Fruit fly (Drosophila melanogaster): Measurements from ENCODE around the gene CG31313.
A peak's percentile ranks its signal among the peaks of the same experiment; 100 is the strongest.

The CG31313 gene

dm6 chr3R:14575718-14576187, 8.5 kb upstream of the CG31313 start, which contains the start of gene CG7987:
TSS of gene CG7987 (minus strand) at chr3R:14575887.
- TF ChIP-seq CG4496 (GFP tag; IDR thresholded peaks at IDR 0.05) = peak; percentile 22; the same call in 1 of the 3 replicates
- TF ChIP-seq EcR (GFP tag; optimal IDR thresholded peaks at IDR 0.05) = no peak
- TF ChIP-seq CG32121 (GFP tag; IDR thresholded peaks at IDR 0.05) = no peak

- TF ChIP-seq Pif1B (GFP tag; optimal IDR thresholded peaks at IDR 0.05) = peak; percentile 7
- peak; percentile 52 for TF ChIP-seq CG32121 (GFP tag; IDR thresholded peaks at IDR 0.05)
- TF ChIP-seq CG4496 (GFP tag; IDR thresholded peaks at IDR 0.05) = peak; percentile 70; the same call in 2 of the 3 replicates
- peak; percentile 54 for TF ChIP-seq CG34367 (tag; optimal IDR thresholded peaks at IDR 0.05)
- TF ChIP-seq CG9948 (tag; optimal IDR thresholded peaks at IDR 0.05) = peak; percentile 71
- TF ChIP-seq fd96Ca (GFP tag; IDR thresholded peaks at IDR 0.05) = no peak; the same call in 2 of the 3 replicates
- no peak for TF ChIP-seq CG10348 (GFP tag; IDR thresholded peaks at IDR 0.05)
- TF ChIP-seq CG8301 (tag; optimal IDR thresholded peaks at IDR 0.05) = peak; percentile 61
- TF ChIP-seq CG14655 (GFP tag; optimal IDR thresholded peaks at IDR 0.05) = peak; percentile 73
- TF ChIP-seq CG12605 (GFP tag; IDR thresholded peaks at IDR 0.05) = no peak
- TF ChIP-seq CG15710 (tag; optimal IDR thresholded peaks at IDR 0.05) = peak; percentile 69
- TF ChIP-seq gl (tag; optimal IDR thresholded peaks at IDR 0.05) = no peak
- TF ChIP-seq CG13204 (GFP tag; optimal IDR thresholded peaks at IDR 0.05) = no peak
- 0 out of 2 replicates have a peak, but pooled peaks have one; percentile 31 for TF ChIP-seq rn (GFP tag; IDR thresholded peaks at IDR 0.05)
- no peak for TF ChIP-seq D1 (tag; optimal IDR thresholded peaks at IDR 0.05)
- TF ChIP-seq EcR (GFP tag; optimal IDR thresholded peaks at IDR 0.05) = no peak
- peak; percentile 49 for TF ChIP-seq CG17806 (tag; optimal IDR thresholded peaks at IDR 0.05)
- peak; percentile 81 for TF ChIP-seq CG8159 (tag; optimal IDR thresholded peaks at IDR 0.05)
- TF ChIP-seq Ets98B (GFP tag; IDR thresholded peaks at IDR 0.05) = peak; percentile 15; the same call in 1 of the 2 replicates
- peak; percentile 37 for TF ChIP-seq Pif1A (GFP tag; optimal IDR thresholded peaks at IDR 0.05)
- TF ChIP-seq Snoo (tag; optimal IDR thresholded peaks at IDR 0.05) = peak; percentile 50
Measured at dm6 chr3R:14574962-14575717, 7.9 kb upstream of the CG31313 start.

dm6 chr3R:14569411-14570107, 2.3 kb upstream of the CG31313 start, which contains the start of gene Cys:
TSS of gene Cys (minus strand) at chr3R:14569644.
- TF ChIP-seq CG8301 (tag; optimal IDR thresholded peaks at IDR 0.05) (no peak), Snoo (tag; optimal IDR thresholded peaks at IDR 0.05) (no peak), CG8159 (tag; optimal IDR thresholded peaks at IDR 0.05) (no peak), CG9948 (tag; optimal IDR thresholded peaks at IDR 0.05) (no peak), Ets98B (GFP tag; IDR thresholded peaks at IDR 0.05) (peak; percentile 23; the same call in 1 of the 2 replicates), CG4496 (GFP tag; IDR thresholded peaks at IDR 0.05) (no peak), CG10348 (GFP tag; IDR thresholded peaks at IDR 0.05) (no peak), CG17806 (tag; optimal IDR thresholded peaks at IDR 0.05) (no peak), rn (GFP tag; IDR thresholded peaks at IDR 0.05) (no peak), Pif1A (GFP tag; optimal IDR thresholded peaks at IDR 0.05) (no peak), D1 (tag; optimal IDR thresholded peaks at IDR 0.05) (no peak), EcR (GFP tag; optimal IDR thresholded peaks at IDR 0.05) (peak; percentile 11), CG15710 (tag; optimal IDR thresholded peaks at IDR 0.05) (no peak)

dm6 chr3R:14568501-14569137, 1.4 kb upstream of the CG31313 start, which contains the start of gene CG8066:
TSS of gene CG8066 (minus strand) at chr3R:14568847.
- TF ChIP-seq CG4496 (GFP tag; IDR thresholded peaks at IDR 0.05) (peak; percentile 17; the same call in 1 of the 3 replicates), CG14655 (GFP tag; optimal IDR thresholded peaks at IDR 0.05) (peak; percentile 21), fd96Ca (GFP tag; IDR thresholded peaks at IDR 0.05) (no peak), Snoo (tag; optimal IDR thresholded peaks at IDR 0.05) (no peak), Pif1A (GFP tag; optimal IDR thresholded peaks at IDR 0.05) (peak; percentile 13), Ets98B (GFP tag; IDR thresholded peaks at IDR 0.05) (peak; percentile 54; the same call in 1 of the 2 replicates), CG8301 (tag; optimal IDR thresholded peaks at IDR 0.05) (peak; percentile 21), CG17806 (tag; optimal IDR thresholded peaks at IDR 0.05) (no peak)

dm6 chr3R:14567796-14568195, 567 bp upstream of the CG31313 start:
- no peak for TF ChIP-seq CG15710 (tag; optimal IDR thresholded peaks at IDR 0.05)
- TF ChIP-seq CG34367 (tag; optimal IDR thresholded peaks at IDR 0.05) = no peak
- TF ChIP-seq CG13204 (GFP tag; optimal IDR thresholded peaks at IDR 0.05) = no peak
- TF ChIP-seq CG8159 (tag; optimal IDR thresholded peaks at IDR 0.05) = no peak
- TF ChIP-seq Snoo (tag; optimal IDR thresholded peaks at IDR 0.05) = no peak
- TF ChIP-seq Ets98B (GFP tag; IDR thresholded peaks at IDR 0.05) = no peak
- no peak for TF ChIP-seq CG14655 (GFP tag; optimal IDR thresholded peaks at IDR 0.05)
- no peak for TF ChIP-seq CG10348 (GFP tag; IDR thresholded peaks at IDR 0.05)
- TF ChIP-seq rn (GFP tag; IDR thresholded peaks at IDR 0.05) = no peak
- no peak for TF ChIP-seq CG17806 (tag; optimal IDR thresholded peaks at IDR 0.05)
- no peak for TF ChIP-seq Pif1A (GFP tag; optimal IDR thresholded peaks at IDR 0.05)
- no peak for TF ChIP-seq D1 (tag; optimal IDR thresholded peaks at IDR 0.05)
- TF ChIP-seq EcR (GFP tag; optimal IDR thresholded peaks at IDR 0.05) = no peak
- TF ChIP-seq CG12605 (GFP tag; IDR thresholded peaks at IDR 0.05) = no peak
- no peak for TF ChIP-seq CG8301 (tag; optimal IDR thresholded peaks at IDR 0.05)
- TF ChIP-seq CG9948 (tag; optimal IDR thresholded peaks at IDR 0.05) = no peak
- no peak for TF ChIP-seq CG32121 (GFP tag; IDR thresholded peaks at IDR 0.05)
- no peak for TF ChIP-seq gl (tag; optimal IDR thresholded peaks at IDR 0.05)
- no peak for TF ChIP-seq fd96Ca (GFP tag; IDR thresholded peaks at IDR 0.05)
